Fruit fly (Drosophila melanogaster) whole organism, embryonic: ENCODE results near the gene CG32650.

Experiments
- Adf1 ChIP-seq: fragments of 200-800 bp; sonication (Bioruptor generic); IDR thresholded peaks from 2 replicates; pipeline ENCODE4 v1.3.6; 2022; ENCODE audit warnings: missing biosample characterization, missing genetic modification characterization
- BtbVII ChIP-seq: fragments of 200-800 bp; sonication (Bioruptor generic); optimal IDR thresholded peaks from 3 replicates; lab custom pipeline; 2017; ENCODE audit warnings: missing biosample characterization, mild to moderate bottlenecking, missing genetic modification characterization
- CG11456 ChIP-seq: fragments of 200-800 bp; sonication (Bioruptor generic); IDR thresholded peaks from 3 replicates; pipeline ENCODE4 v1.3.6; 2022; ENCODE audit warnings: missing biosample characterization, missing genetic modification characterization
- CG11695 ChIP-seq: fragments of 200-800 bp; sonication (Bioruptor generic); IDR thresholded peaks from 3 replicates; pipeline ENCODE4 v1.3.6; 2022; ENCODE audit warnings: missing biosample characterization, missing genetic modification characterization
- CG12104 ChIP-seq: fragments of 200-800 bp; sonication (Bioruptor generic); optimal IDR thresholded peaks from 3 replicates; lab custom pipeline; 2016; ENCODE audit warnings: missing biosample characterization, missing genetic modification characterization
- CG12659 ChIP-seq: fragments of 200-800 bp; sonication (Bioruptor generic); optimal IDR thresholded peaks from 3 replicates; lab custom pipeline; 2017; ENCODE audit warnings: mild to moderate bottlenecking, missing biosample characterization, missing genetic modification reagents, missing genetic modification characterization
- CG14965 ChIP-seq: fragments of 200-800 bp; sonication (Bioruptor generic); optimal IDR thresholded peaks from 2 replicates; lab custom pipeline; 2016; ENCODE audit warnings: missing biosample characterization, missing genetic modification characterization, borderline replicate concordance
- CG15073 ChIP-seq: fragments of 200-800 bp; sonication (Bioruptor generic); optimal IDR thresholded peaks from 2 replicates; lab custom pipeline; 2016; ENCODE audit warnings: missing biosample characterization, missing genetic modification characterization
- CG17829 ChIP-seq: fragments of 200-800 bp; optimal IDR thresholded peaks from 2 replicates; lab custom pipeline; 2019; ENCODE audit warnings: missing biosample characterization, mild to moderate bottlenecking, missing genetic modification characterization, moderate library complexity
- CG2116 ChIP-seq: fragments of 200-800 bp; sonication (Bioruptor generic); optimal IDR thresholded peaks from 3 replicates; lab custom pipeline; 2018; ENCODE audit warnings: missing biosample characterization, mild to moderate bottlenecking, missing genetic modification characterization
- CG2120 ChIP-seq: fragments of 200-800 bp; sonication (Bioruptor generic); optimal IDR thresholded peaks from 3 replicates; lab custom pipeline; 2016; ENCODE audit warnings: missing biosample characterization, missing genetic modification characterization
- CG6854 ChIP-seq: fragments of 200-800 bp; sonication (Bioruptor generic); optimal IDR thresholded peaks from 3 replicates; lab custom pipeline; 2017; ENCODE audit warnings: missing biosample characterization, mild to moderate bottlenecking, missing genetic modification characterization
- CG8359 ChIP-seq: fragments of 200-800 bp; sonication (Bioruptor generic); optimal IDR thresholded peaks from 2 replicates; lab custom pipeline; 2017; ENCODE audit warnings: missing biosample characterization, mild to moderate bottlenecking, missing genetic modification characterization, borderline replicate concordance
- CG8944 ChIP-seq: fragments of 200-800 bp; sonication (Bioruptor generic); optimal IDR thresholded peaks from 3 replicates; lab custom pipeline; 2016; ENCODE audit warnings: missing biosample characterization, missing genetic modification characterization
- CHES-1-like ChIP-seq: fragments of 200-800 bp; sonication (Bioruptor generic); optimal IDR thresholded peaks from 2 replicates; lab custom pipeline; 2016; ENCODE audit warnings: missing biosample characterization, missing genetic modification characterization
- D19A ChIP-seq: fragments of 200-800 bp; optimal IDR thresholded peaks from 3 replicates; lab custom pipeline; 2019; ENCODE audit warnings: missing biosample characterization, mild to moderate bottlenecking, missing genetic modification characterization, moderate library complexity
- Dek ChIP-seq: fragments of 200-800 bp; sonication (Bioruptor generic); optimal IDR thresholded peaks from 3 replicates; lab custom pipeline; 2019; ENCODE audit warnings: missing biosample characterization, mild to moderate bottlenecking, missing genetic modification characterization, moderate library complexity
- Dll ChIP-seq: fragments of 200-800 bp; sonication (Bioruptor generic); IDR thresholded peaks from 4 replicates; pipeline ENCODE4 v1.3.6; 2022; ENCODE audit warnings: missing biosample characterization, missing genetic modification characterization; ENCODE audit not compliant: partially characterized antibody
- Fer3 ChIP-seq: fragments of 200-800 bp; sonication (Bioruptor generic); optimal IDR thresholded peaks from 2 replicates; lab custom pipeline; 2018; ENCODE audit warnings: missing biosample characterization, mild to moderate bottlenecking, missing genetic modification characterization, moderate library complexity
- Gug ChIP-seq: fragments of 200-800 bp; sonication (Bioruptor generic); IDR thresholded peaks from 4 replicates; pipeline ENCODE4 v1.3.6; 2022; ENCODE audit warnings: missing biosample characterization, missing genetic modification characterization
- HHEX ChIP-seq: fragments of 200-800 bp; sonication (Bioruptor generic); optimal IDR thresholded peaks from 3 replicates; lab custom pipeline; 2017; ENCODE audit warnings: missing biosample characterization, mild to moderate bottlenecking, missing genetic modification characterization, missing genetic modification reagents
- Hr78 ChIP-seq, 2 experiments: fragments of 200-800 bp in 1 of 2; fragments of >200 bp in 1 of 2; sonication (Bioruptor generic) in 1 of 2; optimal IDR thresholded peaks; 2 replicates each; lab custom pipeline; 2017 to 2019; ENCODE audit warnings: missing biosample characterization in 2 of 2, missing genetic modification characterization in 2 of 2, mild to moderate bottlenecking in 1 of 2, moderate library complexity in 1 of 2
- Lim3 ChIP-seq: fragments of 200-800 bp; sonication (Bioruptor generic); IDR thresholded peaks from 2 replicates; pipeline ENCODE4 v1.3.6; 2022; ENCODE audit warnings: missing biosample characterization, missing genetic modification characterization
- Max ChIP-seq: fragments of 200-800 bp; sonication (Bioruptor generic); optimal IDR thresholded peaks from 2 replicates; lab custom pipeline; 2016; ENCODE audit warnings: missing biosample characterization, mild to moderate bottlenecking, missing genetic modification characterization
- Nf-YB ChIP-seq: fragments of 200-800 bp; sonication (Bioruptor generic); optimal IDR thresholded peaks from 3 replicates; lab custom pipeline; 2019; ENCODE audit warnings: missing biosample characterization, mild to moderate bottlenecking, missing genetic modification characterization, moderate library complexity
- Oli ChIP-seq: fragments of 200-800 bp; sonication (Bioruptor generic); optimal IDR thresholded peaks from 2 replicates; lab custom pipeline; 2018; ENCODE audit warnings: missing biosample characterization, mild to moderate bottlenecking, missing genetic modification characterization, moderate library complexity
- Opbp ChIP-seq: fragments of 200-800 bp; sonication (Bioruptor generic); IDR thresholded peaks from 3 replicates; pipeline ENCODE4 v1.3.6; 2022; ENCODE audit warnings: missing biosample characterization, missing genetic modification characterization; ENCODE audit not compliant: partially characterized antibody
- Vsx1 ChIP-seq: fragments of 200-800 bp; sonication (Bioruptor generic); optimal IDR thresholded peaks from 2 replicates; lab custom pipeline; 2017; ENCODE audit warnings: missing biosample characterization, mild to moderate bottlenecking, missing genetic modification characterization, missing genetic modification reagents
- bigmax ChIP-seq: fragments of 200-800 bp; sonication (Bioruptor generic); optimal IDR thresholded peaks from 2 replicates; lab custom pipeline; 2018; ENCODE audit warnings: missing biosample characterization, mild to moderate bottlenecking, missing genetic modification characterization
- en ChIP-seq: fragments of 200-800 bp; sonication (Bioruptor generic); optimal IDR thresholded peaks from 2 replicates; lab custom pipeline; 2016; ENCODE audit warnings: missing biosample characterization, missing genetic modification characterization
- fd3F ChIP-seq: fragments of 200-800 bp; sonication (Bioruptor generic); optimal IDR thresholded peaks from 2 replicates; lab custom pipeline; 2018; ENCODE audit warnings: missing biosample characterization, mild to moderate bottlenecking, missing genetic modification characterization, moderate library complexity
- fd96Cb ChIP-seq: fragments of 200-800 bp; sonication (Bioruptor generic); optimal IDR thresholded peaks from 2 replicates; lab custom pipeline; 2018; ENCODE audit warnings: missing biosample characterization, mild to moderate bottlenecking, missing genetic modification characterization, moderate library complexity
- gce ChIP-seq: fragments of 200-800 bp; sonication (Bioruptor generic); IDR thresholded peaks from 3 replicates; pipeline ENCODE4 v1.3.6; 2022; ENCODE audit warnings: missing biosample characterization, missing genetic modification characterization
- gem ChIP-seq: fragments of 200-800 bp; sonication (Bioruptor generic); optimal IDR thresholded peaks from 2 replicates; lab custom pipeline; 2019; ENCODE audit warnings: missing biosample characterization, mild to moderate bottlenecking, missing genetic modification characterization, moderate library complexity
- gsb-n ChIP-seq: fragments of 200-800 bp; sonication (Bioruptor generic); optimal IDR thresholded peaks from 3 replicates; lab custom pipeline; 2018; ENCODE audit warnings: missing biosample characterization, mild to moderate bottlenecking, missing genetic modification characterization
- hb ChIP-seq: fragments of 200-800 bp; sonication (Bioruptor generic); IDR thresholded peaks from 3 replicates; pipeline ENCODE4 v1.3.6; 2022; ENCODE audit warnings: missing biosample characterization, missing genetic modification characterization; ENCODE audit not compliant: partially characterized antibody
- jigr1 ChIP-seq: fragments of 200-800 bp; sonication (Bioruptor generic); IDR thresholded peaks from 3 replicates; pipeline ENCODE4 v1.3.6; 2022; ENCODE audit warnings: missing biosample characterization, missing genetic modification characterization
- kni ChIP-seq: fragments of 200-800 bp; sonication (Bioruptor generic); optimal IDR thresholded peaks from 3 replicates; lab custom pipeline; 2017; ENCODE audit warnings: mild to moderate bottlenecking, missing biosample characterization, missing genetic modification reagents, missing genetic modification characterization
- lmd ChIP-seq: fragments of 200-800 bp; sonication (Bioruptor generic); IDR thresholded peaks from 2 replicates; pipeline ENCODE4 v1.3.6; 2022; ENCODE audit warnings: missing biosample characterization, missing genetic modification characterization
- pita ChIP-seq: fragments of 200-800 bp; sonication (Bioruptor generic); optimal IDR thresholded peaks from 2 replicates; lab custom pipeline; 2017; ENCODE audit warnings: missing biosample characterization, mild to moderate bottlenecking, missing genetic modification characterization
- pzg ChIP-seq: fragments of 200-800 bp; sonication (Bioruptor generic); optimal IDR thresholded peaks from 3 replicates; lab custom pipeline; 2018; ENCODE audit warnings: missing biosample characterization, mild to moderate bottlenecking, missing genetic modification characterization, moderate library complexity
- sd ChIP-seq: fragments of 200-800 bp; sonication (Bioruptor generic); optimal IDR thresholded peaks from 3 replicates; lab custom pipeline; 2018; ENCODE audit warnings: missing biosample characterization, mild to moderate bottlenecking, missing genetic modification characterization, moderate library complexity
- sim ChIP-seq: fragments of 200-800 bp; sonication (Bioruptor generic); IDR thresholded peaks from 2 replicates; pipeline ENCODE4 v1.3.6; 2022; ENCODE audit warnings: missing biosample characterization, missing genetic modification characterization
- stwl ChIP-seq: fragments of 200-800 bp; sonication (Bioruptor generic); optimal IDR thresholded peaks from 3 replicates; lab custom pipeline; 2018; ENCODE audit warnings: missing biosample characterization, mild to moderate bottlenecking, missing genetic modification characterization, moderate library complexity
- tgo ChIP-seq: fragments of 200-800 bp; sonication (Bioruptor generic); IDR thresholded peaks from 3 replicates; pipeline ENCODE4 v1.3.6; 2022; ENCODE audit warnings: missing biosample characterization, missing genetic modification characterization
- unc-4 ChIP-seq: fragments of 200-800 bp; sonication (Bioruptor generic); IDR thresholded peaks from 2 replicates; pipeline ENCODE4 v1.3.6; 2022; ENCODE audit warnings: missing biosample characterization, missing genetic modification characterization; ENCODE audit not compliant: partially characterized antibody
- wdn ChIP-seq: fragments of 200-800 bp; sonication (Bioruptor generic); IDR thresholded peaks from 2 replicates; pipeline ENCODE4 v1.3.6; 2022; ENCODE audit warnings: missing biosample characterization, missing genetic modification characterization

The CG32650 gene

dm6 chrX:12909577-12910426, 11.3 kb upstream of the CG32650 start, which contains the start of the genes Brms1 and CG4645 (continued):
- TF ChIP-seq CG11456 (GFP tag; lab: Robert Waterston, UW) = peak; percentile 66; the same call in 2 of the 3 replicates
- TF ChIP-seq CG15073 (GFP tag; lab: Kevin White, UChicago) = no peak
- TF ChIP-seq CG2116 (GFP tag; lab: Kevin White, UChicago) = peak; percentile 44
- no peak for TF ChIP-seq Hr78 (GFP tag; optimal IDR thresholded peaks at IDR 0.05; lab: Kevin White, UChicago)
- peak; percentile 34 for TF ChIP-seq pzg
- no peak for TF ChIP-seq wdn (GFP tag; lab: Robert Waterston, UW)
- peak; percentile 58 for TF ChIP-seq CG2120 (GFP tag; lab: Kevin White, UChicago)
- TF ChIP-seq gce (GFP tag; lab: Robert Waterston, UW) = no peak
- peak; percentile 17 for TF ChIP-seq gsb-n (tag; lab: Kevin White, UChicago)
- TF ChIP-seq sd = no peak
- no peak for TF ChIP-seq CG8944 (GFP tag; lab: Kevin White, UChicago)
- TF ChIP-seq Adf1 = no peak; the same call in 1 of the 2 replicates
- TF ChIP-seq BtbVII (GFP tag; lab: Kevin White, UChicago) = peak; percentile 2
- TF ChIP-seq Opbp = 0 out of 3 replicates have a peak, but pooled peaks have one; percentile 8
- peak; percentile 73 for TF ChIP-seq gem (tag; lab: Kevin White, UChicago)
- TF ChIP-seq Max = peak; percentile 3
- TF ChIP-seq CG14965 = no peak
- TF ChIP-seq fd3F = peak; percentile 12
- TF ChIP-seq Oli (tag; lab: Kevin White, UChicago) = peak; percentile 10
- peak; percentile 44 for TF ChIP-seq CG17829 (tag; lab: Kevin White, UChicago)
- TF ChIP-seq lmd (GFP tag; lab: Robert Waterston, UW) = peak; percentile 36; the same call in 1 of the 2 replicates
- peak; percentile 72 for TF ChIP-seq CG12659 (GFP tag; lab: Kevin White, UChicago)
- TF ChIP-seq HHEX (GFP tag; lab: Kevin White, UChicago) = peak; percentile 52
- no peak for TF ChIP-seq Fer3 (tag; lab: Kevin White, UChicago)
- peak; percentile 8 for TF ChIP-seq stwl (tag; lab: Kevin White, UChicago)
- no peak for TF ChIP-seq CHES-1-like
- TF ChIP-seq unc-4 = no peak
- no peak for TF ChIP-seq Nf-YB (GFP tag; lab: Kevin White, UChicago)
- TF ChIP-seq kni (GFP tag; lab: Kevin White, UChicago) = no peak
- TF ChIP-seq CG6854 = no peak
- no peak for TF ChIP-seq en
- no peak for TF ChIP-seq hb (GFP tag; lab: Robert Waterston, UW)
- 0 out of 3 replicates have a peak, but pooled peaks have one; percentile 39 for TF ChIP-seq tgo (GFP tag; lab: Robert Waterston, UW)
- no peak for TF ChIP-seq CG8359
- TF ChIP-seq Dek (tag; lab: Kevin White, UChicago) = peak; percentile 55
- TF ChIP-seq D19A (tag; lab: Kevin White, UChicago) = peak; percentile 14
- peak; percentile 65; the same call in 2 of the 4 replicates for TF ChIP-seq Gug
- 0 out of 4 replicates have a peak, but pooled peaks have one; percentile 21 for TF ChIP-seq Dll
- no peak for TF ChIP-seq Vsx1 (GFP tag; lab: Kevin White, UChicago)
- no peak for TF ChIP-seq Lim3
- no peak for TF ChIP-seq CG11695
- TF ChIP-seq pita (GFP tag; lab: Kevin White, UChicago) = no peak
- no peak for TF ChIP-seq sim (GFP tag; lab: Robert Waterston, UW)
- TF ChIP-seq fd96Cb (tag; lab: Kevin White, UChicago) = peak; percentile 28
- TF ChIP-seq jigr1 (GFP tag; lab: Robert Waterston, UW) = no peak
- no peak for TF ChIP-seq bigmax
- peak; percentile 6 for TF ChIP-seq CG12104 (GFP tag; lab: Kevin White, UChicago)
